Worm (Caenorhabditis elegans) whole organism, early embryonic: ENCODE results near the gene gld-3.

Source experiments
- B0310.2 ChIP-seq: sonication (generic microtip); optimal IDR thresholded peaks from 2 replicates; lab custom pipeline; 2016; ENCODE audit warnings: mild to moderate bottlenecking, missing genetic modification characterization, missing compliant biosample characterization
- F13C5.2 ChIP-seq: sonication (generic microtip); optimal IDR thresholded peaks from 2 replicates; lab custom pipeline; 2017; ENCODE audit warnings: mild to moderate bottlenecking, missing genetic modification characterization, inconsistent platforms, missing compliant biosample characterization
- aly-1 ChIP-seq: sonication (generic microtip); optimal IDR thresholded peaks from 2 replicates; lab custom pipeline; 2016; ENCODE audit warnings: missing genetic modification characterization, missing compliant biosample characterization
- ama-1 ChIP-seq: fragments of 150-350 bp; optimal IDR thresholded peaks from 2 replicates; lab custom pipeline; 2014
- ceh-36 ChIP-seq: sonication (generic microtip); optimal IDR thresholded peaks from 2 replicates; lab custom pipeline; 2016; ENCODE audit warnings: missing genetic modification characterization, inconsistent platforms, missing compliant biosample characterization
- flt-1 ChIP-seq: fragments of 200-800 bp; sonication (Bioruptor generic); IDR thresholded peaks from 2 replicates; pipeline ENCODE4 v1.3.6; 2022; ENCODE audit warnings: missing genetic modification characterization, missing compliant biosample characterization
- hmbx-1 ChIP-seq: sonication (generic microtip); optimal IDR thresholded peaks from 2 replicates; lab custom pipeline; 2016; ENCODE audit warnings: mild to moderate bottlenecking, missing genetic modification characterization, missing compliant biosample characterization
- hmg-4 ChIP-seq: fragments of 200-800 bp; sonication (Bioruptor generic); optimal IDR thresholded peaks from 2 replicates; lab custom pipeline; 2018; ENCODE audit warnings: mild to moderate bottlenecking, missing genetic modification characterization, missing compliant biosample characterization
- pes-1 ChIP-seq: fragments of 200-800 bp; sonication (Bioruptor generic); IDR thresholded peaks from 2 replicates; pipeline ENCODE4 v1.3.6; 2022; ENCODE audit warnings: missing genetic modification reagents, missing genetic modification characterization, missing compliant biosample characterization
- scrt-1 ChIP-seq: fragments of 200-800 bp; sonication (Bioruptor generic); IDR thresholded peaks from 2 replicates; pipeline ENCODE4 v1.3.6; 2022; ENCODE audit warnings: missing genetic modification characterization, missing compliant biosample characterization
- sea-1 ChIP-seq: fragments of 200-800 bp; sonication (Bioruptor generic); conservative IDR thresholded peaks from 2 replicates; pipeline ENCODE4 v1.3.6; 2022; ENCODE audit warnings: missing genetic modification characterization, missing compliant biosample characterization
- tbx-11 ChIP-seq: fragments of 200-800 bp; sonication (Bioruptor generic); IDR thresholded peaks from 2 replicates; pipeline ENCODE4 v1.3.6; 2022; ENCODE audit warnings: missing genetic modification characterization, missing compliant biosample characterization
- tra-4 ChIP-seq: sonication (generic microtip); optimal IDR thresholded peaks from 2 replicates; lab custom pipeline; 2017; ENCODE audit warnings: missing genetic modification characterization, missing compliant biosample characterization

ce11 chrII:7161512-7161911 lies 29.1 kb downstream of the gld-3 start, which contains the start of gene C27H5.12:
- no peak for TF ChIP-seq sea-1 (GFP tag; lab: Robert Waterston, UW)
- TF ChIP-seq ama-1 (lab: Kevin White, UChicago): no peak
- no peak for TF ChIP-seq pes-1 (GFP tag; lab: Robert Waterston, UW)
- TF ChIP-seq tra-4: no peak
- TF ChIP-seq scrt-1: no peak
- TF ChIP-seq aly-1 (tag; lab: Kevin White, UChicago): no peak
- TF ChIP-seq ceh-36 (tag; lab: Kevin White, UChicago): no peak
- no peak for TF ChIP-seq hmg-4 (GFP tag; lab: Kevin White, UChicago)
- TF ChIP-seq tbx-11 (GFP tag; lab: Robert Waterston, UW): no peak
- no peak for TF ChIP-seq F13C5.2 (tag; lab: Kevin White, UChicago)
- TF ChIP-seq B0310.2 (tag; lab: Kevin White, UChicago): no peak
- TF ChIP-seq flt-1: no peak
- TF ChIP-seq hmbx-1 (tag; lab: Kevin White, UChicago): no peak
